Fruit fly (Drosophila melanogaster): Measurements from ENCODE around the gene CG17930.

Gene CG17930

dm6 chr3R:16351044-16351443 lies 23.4 kb downstream of the CG17930 start:
- TF ChIP-seq Myc (optimal IDR thresholded peaks at IDR 0.05) (peak; percentile 21), GATAd (GFP tag; optimal IDR thresholded peaks at IDR 0.05) (no peak)

DNA sequence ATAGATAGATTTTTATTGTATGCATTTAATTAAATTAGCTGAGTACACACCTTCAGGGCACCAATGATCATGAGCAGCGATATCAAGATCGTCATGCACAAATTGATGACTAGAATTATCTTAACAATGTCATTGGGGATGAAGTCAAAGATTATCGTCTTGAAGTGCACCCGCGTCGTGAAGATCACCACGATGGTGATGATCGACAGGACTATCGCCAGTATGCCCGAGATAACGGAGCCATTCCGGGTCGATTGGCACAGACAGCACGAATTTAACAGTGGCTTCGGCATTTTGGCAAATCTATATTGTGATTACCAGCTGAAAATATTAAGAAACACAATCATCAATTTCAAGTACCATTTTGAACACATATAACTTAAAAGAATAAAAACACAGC lies 24.4 kb downstream of the CG17930 start:
- TF ChIP-seq jim (GFP tag; optimal IDR thresholded peaks at IDR 0.05), result no peak
- TF ChIP-seq Dif (GFP tag; optimal IDR thresholded peaks at IDR 0.05; ENCODE audit: partially characterized antibody), result no peak

DNA sequence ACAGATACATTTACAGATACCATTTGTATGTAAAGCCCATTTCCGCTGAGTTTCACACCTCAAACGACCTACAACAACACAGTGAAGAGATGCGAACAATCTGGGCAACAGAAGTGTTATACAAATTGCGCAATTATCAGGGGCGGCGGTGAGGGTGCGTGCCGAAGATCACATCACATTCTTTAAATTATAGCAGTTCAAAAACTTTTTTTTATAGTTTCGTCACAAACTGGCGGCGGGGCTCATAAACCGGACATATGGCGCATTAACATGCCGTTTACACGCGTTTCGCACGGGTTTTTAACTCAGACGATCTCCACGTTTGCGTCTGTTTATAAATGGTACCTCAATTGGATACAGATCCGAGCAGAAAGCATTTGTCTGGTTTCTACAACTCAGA lies 25.5 kb downstream of the CG17930 start:
- no peak for TF ChIP-seq Dfd (GFP tag; optimal IDR thresholded peaks at IDR 0.05)
- no peak for TF ChIP-seq ey (GFP tag; optimal IDR thresholded peaks at IDR 0.05)
- no peak for TF ChIP-seq pan (optimal IDR thresholded peaks at IDR 0.05)
- no peak for TF ChIP-seq N (GFP tag; optimal IDR thresholded peaks at IDR 0.05)
- no peak for TF ChIP-seq tai (GFP tag; optimal IDR thresholded peaks at IDR 0.05)
- TF ChIP-seq CG32264 (GFP tag; optimal IDR thresholded peaks at IDR 0.05), result no peak
- TF ChIP-seq Hnf4 (GFP tag; optimal IDR thresholded peaks at IDR 0.05), result no peak
- no peak for TF ChIP-seq br (GFP tag; optimal IDR thresholded peaks at IDR 0.05)
- no peak for TF ChIP-seq dmrt93B (GFP tag; optimal IDR thresholded peaks at IDR 0.05)
- TF ChIP-seq psq (GFP tag; optimal IDR thresholded peaks at IDR 0.05), result no peak
- no peak for TF ChIP-seq Mio (GFP tag; optimal IDR thresholded peaks at IDR 0.05)
- TF ChIP-seq Hr83 (GFP tag; optimal IDR thresholded peaks at IDR 0.05; ENCODE audit: poor library complexity, severe bottlenecking), result no peak
- TF ChIP-seq jim (GFP tag; optimal IDR thresholded peaks at IDR 0.05), result no peak
- no peak for TF ChIP-seq dsf (GFP tag; optimal IDR thresholded peaks at IDR 0.05; ENCODE audit: borderline replicate concordance)
- no peak for TF ChIP-seq Hr78 (GFP tag; optimal IDR thresholded peaks at IDR 0.05)

DNA sequence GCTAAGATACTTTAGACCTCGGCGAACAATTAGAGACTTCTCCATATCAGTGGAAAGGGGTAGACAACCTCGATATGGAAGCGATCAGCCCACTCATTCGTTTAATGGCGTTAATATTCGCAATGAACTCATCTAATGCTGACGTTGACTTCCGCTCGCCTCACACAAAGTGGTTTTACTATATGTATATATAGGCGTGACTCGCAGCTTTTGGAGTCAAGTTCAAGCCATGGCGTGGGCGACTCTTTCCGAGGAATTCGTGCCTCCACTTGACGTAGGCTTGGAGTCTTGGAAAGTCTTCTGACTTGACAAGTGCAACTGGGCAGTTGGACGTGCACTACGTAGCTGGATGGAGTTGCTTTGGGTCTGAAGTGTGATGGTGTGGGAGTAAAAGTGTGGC lies 26.0 kb downstream of the CG17930 start:
- TF ChIP-seq dmrt93B (GFP tag; optimal IDR thresholded peaks at IDR 0.05) (no peak), Abd-B (GFP tag; optimal IDR thresholded peaks at IDR 0.05) (no peak), CG32264 (GFP tag; optimal IDR thresholded peaks at IDR 0.05) (no peak), Vsx2 (GFP tag; optimal IDR thresholded peaks at IDR 0.05; ENCODE audit: partially characterized antibody) (no peak), sv (GFP tag; optimal IDR thresholded peaks at IDR 0.05) (no peak), dl (GFP tag; optimal IDR thresholded peaks at IDR 0.05; ENCODE audit: insufficient read depth in 1 of 2, partially characterized antibody in 2 of 2) (no peak), psq (GFP tag; optimal IDR thresholded peaks at IDR 0.05) (no peak), GATAd (GFP tag; optimal IDR thresholded peaks at IDR 0.05) (no peak), Hr78 (GFP tag; optimal IDR thresholded peaks at IDR 0.05) (no peak), Hnf4 (GFP tag; optimal IDR thresholded peaks at IDR 0.05) (no peak), Dif (GFP tag; optimal IDR thresholded peaks at IDR 0.05; ENCODE audit: partially characterized antibody) (no peak), rgr (GFP tag; optimal IDR thresholded peaks at IDR 0.05) (no peak), CrebA (GFP tag; optimal IDR thresholded peaks at IDR 0.05; ENCODE audit: borderline replicate concordance) (no peak), Rel (GFP tag; optimal IDR thresholded peaks at IDR 0.05) (no peak), Rel (tag; optimal IDR thresholded peaks at IDR 0.05) (no peak), Sp1 (GFP tag; optimal IDR thresholded peaks at IDR 0.05) (no peak), h (GFP tag; optimal IDR thresholded peaks at IDR 0.05) (no peak), tai (GFP tag; optimal IDR thresholded peaks at IDR 0.05) (no peak)

- TF ChIP-seq foxo (GFP tag; optimal IDR thresholded peaks at IDR 0.05) (peak in 1 of 2 experiments; percentile 49), woc (GFP tag; optimal IDR thresholded peaks at IDR 0.05) (no peak), Hr83 (GFP tag; optimal IDR thresholded peaks at IDR 0.05; ENCODE audit: poor library complexity, severe bottlenecking) (peak; percentile 17), Rel (GFP tag; optimal IDR thresholded peaks at IDR 0.05) (no peak), Rel (tag; optimal IDR thresholded peaks at IDR 0.05) (no peak)
Observed at dm6 chr3R:16355393-16355943, 27.8 kb downstream of the CG17930 start.

dm6 chr3R:16356215-16356862 lies 28.7 kb downstream of the CG17930 start:
- no peak for TF ChIP-seq ey (GFP tag; optimal IDR thresholded peaks at IDR 0.05)
- TF ChIP-seq Rel (GFP tag; optimal IDR thresholded peaks at IDR 0.05), result no peak
- TF ChIP-seq Rel (tag; optimal IDR thresholded peaks at IDR 0.05), result peak; percentile 5
- TF ChIP-seq h (GFP tag; optimal IDR thresholded peaks at IDR 0.05), result peak; percentile 14
